Worm (Caenorhabditis elegans): ENCODE results near the gene C34H4.5.

Gene C34H4.5

ce11 chrIV:1514415-1514814, 35.6 kb downstream of the C34H4.5 start:
- TF ChIP-seq lin-15B (tag; optimal IDR thresholded peaks at IDR 0.05) (no peak), nhr-237 (tag; optimal IDR thresholded peaks at IDR 0.05) (no peak), ceh-28 (tag; optimal IDR thresholded peaks at IDR 0.05) (no peak), ztf-11 (tag; optimal IDR thresholded peaks at IDR 0.05) (no peak), nhr-28 (tag; optimal IDR thresholded peaks at IDR 0.05) (no peak), nhr-77 (tag; optimal IDR thresholded peaks at IDR 0.05) (no peak), aly-2 (tag; optimal IDR thresholded peaks at IDR 0.05) (no peak), elt-3 (tag; optimal IDR thresholded peaks at IDR 0.05) (no peak), lin-39 (tag; optimal IDR thresholded peaks at IDR 0.05) (no peak), nhr-67 (tag; optimal IDR thresholded peaks at IDR 0.05) (no peak), nhr-25 (tag; optimal IDR thresholded peaks at IDR 0.05) (no peak), egl-5 (tag; optimal IDR thresholded peaks at IDR 0.05) (no peak), jun-1 (tag; optimal IDR thresholded peaks at IDR 0.05) (no peak), pqm-1 (tag; optimal IDR thresholded peaks at IDR 0.05) (no peak), ceh-82 (tag; optimal IDR thresholded peaks at IDR 0.05) (no peak), zag-1 (tag; optimal IDR thresholded peaks at IDR 0.05) (no peak), eor-1 (tag; optimal IDR thresholded peaks at IDR 0.05) (no peak), nhr-12 (tag; optimal IDR thresholded peaks at IDR 0.05) (no peak), nhr-43 (tag; optimal IDR thresholded peaks at IDR 0.05; ENCODE audit: poor library complexity, severe bottlenecking) (no peak)

ce11 chrIV:1512944-1513343, 37.1 kb downstream of the C34H4.5 start:
- no peak for TF ChIP-seq nhr-67 (tag; optimal IDR thresholded peaks at IDR 0.05)
- TF ChIP-seq ztf-4 (tag; optimal IDR thresholded peaks at IDR 0.05) = no peak
- TF ChIP-seq ama-1 (optimal IDR thresholded peaks at IDR 0.05) = no peak
- no peak for TF ChIP-seq ceh-16 (tag; optimal IDR thresholded peaks at IDR 0.05)
- no peak for TF ChIP-seq lsy-12 (tag; optimal IDR thresholded peaks at IDR 0.05)
- TF ChIP-seq pha-4 (tag; optimal IDR thresholded peaks at IDR 0.05) = no peak
- no peak for TF ChIP-seq fkh-2 (tag; optimal IDR thresholded peaks at IDR 0.05)
- TF ChIP-seq elt-1 (tag; optimal IDR thresholded peaks at IDR 0.05) = no peak
- no peak for TF ChIP-seq unc-62 (GFP tag; optimal IDR thresholded peaks at IDR 0.05)
- no peak for TF ChIP-seq sea-2 (GFP tag; optimal IDR thresholded peaks at IDR 0.05)
- no peak for TF ChIP-seq lin-39 (tag; optimal IDR thresholded peaks at IDR 0.05)
- no peak for TF ChIP-seq zag-1 (tag; optimal IDR thresholded peaks at IDR 0.05)

- TF ChIP-seq mdl-1 (tag; optimal IDR thresholded peaks at IDR 0.05) (no peak), nhr-11 (tag; optimal IDR thresholded peaks at IDR 0.05) (no peak), elt-2 (tag; optimal IDR thresholded peaks at IDR 0.05) (peak; percentile 73), pqm-1 (tag; optimal IDR thresholded peaks at IDR 0.05) (peak; percentile 29), pha-4 (tag; optimal IDR thresholded peaks at IDR 0.05) (peak; percentile 40)
Observed at ce11 chrIV:1510241-1510640, 39.8 kb downstream of the C34H4.5 start, which contains the start of gene txt-4. TSS of gene txt-4 (plus strand) at chrIV:1510564.

- TF ChIP-seq unc-62 (GFP tag; optimal IDR thresholded peaks at IDR 0.05) (no peak), jun-1 (tag; optimal IDR thresholded peaks at IDR 0.05) (no peak), ztf-11 (tag; optimal IDR thresholded peaks at IDR 0.05) (no peak), ceh-28 (tag; optimal IDR thresholded peaks at IDR 0.05) (peak; percentile 80), eor-1 (tag; optimal IDR thresholded peaks at IDR 0.05) (no peak), nhr-23 (tag; optimal IDR thresholded peaks at IDR 0.05) (peak; percentile 49), pha-4 (tag; optimal IDR thresholded peaks at IDR 0.05) (peak; percentile 71), nhr-43 (tag; optimal IDR thresholded peaks at IDR 0.05; ENCODE audit: poor library complexity, severe bottlenecking) (peak; percentile 63), hmg-11 (tag; optimal IDR thresholded peaks at IDR 0.05) (peak; percentile 84), skn-1 (tag; optimal IDR thresholded peaks at IDR 0.05) (no peak), mdl-1 (tag; optimal IDR thresholded peaks at IDR 0.05) (peak; percentile 84), lsy-12 (tag; optimal IDR thresholded peaks at IDR 0.05) (peak; percentile 1), tbx-2 (tag; optimal IDR thresholded peaks at IDR 0.05) (no peak), ztf-4 (tag; optimal IDR thresholded peaks at IDR 0.05) (no peak), ama-1 (optimal IDR thresholded peaks at IDR 0.05) (peak; percentile 70), elt-2 (tag; optimal IDR thresholded peaks at IDR 0.05) (peak; percentile 50), lin-15B (tag; optimal IDR thresholded peaks at IDR 0.05) (peak; percentile 64), nhr-77 (tag; optimal IDR thresholded peaks at IDR 0.05) (no peak), nhr-25 (tag; optimal IDR thresholded peaks at IDR 0.05) (peak; percentile 13), lin-39 (tag; optimal IDR thresholded peaks at IDR 0.05) (peak; percentile 49), nfya-1 (tag; optimal IDR thresholded peaks at IDR 0.05; ENCODE audit: insufficient read depth) (peak; percentile 77), unc-39 (tag; optimal IDR thresholded peaks at IDR 0.05) (no peak), mml-1 (tag; optimal IDR thresholded peaks at IDR 0.05) (no peak)
Observed at ce11 chrIV:1497448-1497847, 52.6 kb downstream of the C34H4.5 start, which contains the start of gene hxk-3. TSS of gene hxk-3 (plus strand) at chrIV:1497626.
